Worm (Caenorhabditis elegans) whole organism, L4 larva: ENCODE results near the gene srh-74.

Experiments used
- F26F4.8 ChIP-seq: fragments of 200-800 bp; sonication (Bioruptor generic); conservative IDR thresholded peaks from 2 replicates; pipeline ENCODE4 v1.3.6; 2022; ENCODE audit warnings: missing genetic modification characterization, missing compliant biosample characterization
- F37D6.2 ChIP-seq: sonication (generic microtip); optimal IDR thresholded peaks from 2 replicates; lab custom pipeline; 2016; ENCODE audit warnings: mild to moderate bottlenecking, missing genetic modification characterization, missing compliant biosample characterization
- Y105C5A.15 ChIP-seq: fragments of 200-800 bp; sonication (Bioruptor generic); IDR thresholded peaks from 2 replicates; pipeline ENCODE4 v1.3.6; 2022; ENCODE audit warnings: missing genetic modification characterization, missing compliant biosample characterization
- ZK337.2 ChIP-seq: fragments of 200-800 bp; sonication (Bioruptor generic); IDR thresholded peaks from 2 replicates; pipeline ENCODE4 v1.3.6; 2022; ENCODE audit warnings: missing genetic modification reagents, missing genetic modification characterization, missing compliant biosample characterization
- aha-1 ChIP-seq: fragments of 150-350 bp; peaks from one replicate; lab custom pipeline; 2014; ENCODE audit warnings: missing biosample characterization, missing genetic modification characterization
- ama-1 ChIP-seq: fragments of 150-350 bp; optimal IDR thresholded peaks from 2 replicates; lab custom pipeline; 2014; ENCODE audit warnings: inconsistent platforms, mixed read lengths
- arid-1 ChIP-seq: fragments of 200-800 bp; sonication (Bioruptor generic); conservative IDR thresholded peaks from 2 replicates; pipeline ENCODE4 v1.3.6; 2022; ENCODE audit warnings: missing genetic modification reagents, missing genetic modification characterization, missing compliant biosample characterization
- ceh-28 ChIP-seq: fragments of 150-350 bp; optimal IDR thresholded peaks from 2 replicates; lab custom pipeline; 2014; ENCODE audit warnings: missing biosample characterization, missing genetic modification reagents, missing genetic modification characterization
- ceh-32 ChIP-seq: sonication (generic microtip); optimal IDR thresholded peaks from 2 replicates; lab custom pipeline; 2016; ENCODE audit warnings: mild to moderate bottlenecking, missing genetic modification characterization, missing compliant biosample characterization; ENCODE audit not compliant: poor library complexity
- ceh-44 ChIP-seq: fragments of 200-800 bp; sonication (Bioruptor generic); IDR thresholded peaks from 2 replicates; pipeline ENCODE4 v1.3.6; 2022; ENCODE audit warnings: missing genetic modification reagents, missing genetic modification characterization, missing compliant biosample characterization
- ceh-62 ChIP-seq: sonication (generic microtip); optimal IDR thresholded peaks from 2 replicates; lab custom pipeline; 2017; ENCODE audit warnings: missing biosample characterization, missing genetic modification characterization
- cey-2 ChIP-seq: sonication (generic microtip); optimal IDR thresholded peaks from 3 replicates; lab custom pipeline; 2017; ENCODE audit warnings: missing genetic modification characterization, mild to moderate bottlenecking, missing compliant biosample characterization, antibody characterized with exemption, borderline replicate concordance; ENCODE audit not compliant: insufficient read depth
- daf-12 ChIP-seq: fragments of 150-350 bp; optimal IDR thresholded peaks from 2 replicates; lab custom pipeline; 2014; ENCODE audit warnings: missing biosample characterization, missing genetic modification reagents, missing genetic modification characterization
- dmd-9 ChIP-seq: fragments of 200-800 bp; sonication (Bioruptor generic); IDR thresholded peaks from 2 replicates; pipeline ENCODE4 v1.3.6; 2022; ENCODE audit warnings: missing genetic modification reagents, missing genetic modification characterization, missing compliant biosample characterization
- dve-1 ChIP-seq: sonication (generic microtip); optimal IDR thresholded peaks from 2 replicates; lab custom pipeline; 2017; ENCODE audit warnings: antibody characterized with exemption, mild to moderate bottlenecking, missing genetic modification characterization, missing compliant biosample characterization; ENCODE audit not compliant: insufficient read depth
- egl-43 ChIP-seq: fragments of 200-800 bp; sonication (Bioruptor generic); IDR thresholded peaks from 2 replicates; pipeline ENCODE4 v1.3.6; 2022; ENCODE audit warnings: missing genetic modification reagents, missing genetic modification characterization, missing compliant biosample characterization
- gei-8 ChIP-seq: fragments of 200-800 bp; sonication (Bioruptor generic); optimal IDR thresholded peaks from 2 replicates; lab custom pipeline; 2018; ENCODE audit warnings: mild to moderate bottlenecking, missing genetic modification characterization, missing compliant biosample characterization
- hlh-11 ChIP-seq: fragments of 200-800 bp; sonication (Bioruptor generic); optimal IDR thresholded peaks from 2 replicates; lab custom pipeline; 2018; ENCODE audit warnings: mild to moderate bottlenecking, missing genetic modification characterization, missing compliant biosample characterization
- hmg-1.1 ChIP-seq: fragments of 200-800 bp; sonication (Bioruptor generic); IDR thresholded peaks from 2 replicates; pipeline ENCODE4 v1.3.6; 2022; ENCODE audit warnings: missing genetic modification reagents, missing genetic modification characterization, missing compliant biosample characterization
- lin-13 ChIP-seq: fragments of 150-350 bp; optimal IDR thresholded peaks from 2 replicates; lab custom pipeline; 2014; ENCODE audit warnings: missing biosample characterization, missing genetic modification reagents, missing genetic modification characterization
- lir-3 ChIP-seq: sonication (generic microtip); optimal IDR thresholded peaks from 2 replicates; lab custom pipeline; 2016; ENCODE audit warnings: mild to moderate bottlenecking, missing genetic modification characterization, missing compliant biosample characterization
- madf-5 ChIP-seq, 2 experiments: fragments of 200-800 bp; sonication (Bioruptor generic); IDR thresholded peaks; 2 replicates each; pipeline ENCODE4 v1.3.6; 2022; ENCODE audit warnings: missing compliant biosample characterization in 2 of 2, missing genetic modification characterization in 2 of 2
- madf-9 ChIP-seq: fragments of 200-800 bp; sonication (Bioruptor generic); conservative IDR thresholded peaks from 2 replicates; pipeline ENCODE4 v1.3.6; 2022; ENCODE audit warnings: missing genetic modification reagents, missing genetic modification characterization, missing compliant biosample characterization
- mdt-29 ChIP-seq: fragments of 200-800 bp; sonication (Bioruptor generic); IDR thresholded peaks from 2 replicates; pipeline ENCODE4 v1.3.6; 2022; ENCODE audit warnings: missing genetic modification reagents, missing genetic modification characterization, missing compliant biosample characterization
- mxl-2 ChIP-seq: fragments of 200-800 bp; sonication (Bioruptor generic); conservative IDR thresholded peaks from 2 replicates; pipeline ENCODE4 v1.3.6; 2022; ENCODE audit warnings: missing genetic modification reagents, missing genetic modification characterization, missing compliant biosample characterization
- nhr-111 ChIP-seq: fragments of 200-800 bp; sonication (Bioruptor generic); optimal IDR thresholded peaks from 2 replicates; lab custom pipeline; 2018; ENCODE audit warnings: mild to moderate bottlenecking, missing genetic modification characterization, missing compliant biosample characterization
- nhr-237 ChIP-seq: sonication (generic microtip); optimal IDR thresholded peaks from 2 replicates; lab custom pipeline; 2017; ENCODE audit warnings: missing biosample characterization, missing genetic modification characterization
- nhr-25 ChIP-seq: sonication (generic microtip); optimal IDR thresholded peaks from 2 replicates; lab custom pipeline; 2017; ENCODE audit warnings: missing genetic modification characterization, mild to moderate bottlenecking, missing compliant biosample characterization, antibody characterized with exemption, moderate library complexity, borderline replicate concordance; ENCODE audit not compliant: insufficient read depth
- nhr-28 ChIP-seq: fragments of 150-350 bp; optimal IDR thresholded peaks from 2 replicates; lab custom pipeline; 2014; ENCODE audit warnings: missing biosample characterization, missing genetic modification characterization
- nhr-42 ChIP-seq: fragments of 200-800 bp; sonication (Bioruptor generic); IDR thresholded peaks from 2 replicates; pipeline ENCODE4 v1.3.6; 2022; ENCODE audit warnings: missing genetic modification characterization, missing compliant biosample characterization
- nhr-48 ChIP-seq: sonication (generic microtip); optimal IDR thresholded peaks from 2 replicates; lab custom pipeline; 2016; ENCODE audit warnings: mild to moderate bottlenecking, missing genetic modification characterization, missing compliant biosample characterization
- nhr-77 ChIP-seq: fragments of 150-350 bp; optimal IDR thresholded peaks from 2 replicates; lab custom pipeline; 2014; ENCODE audit warnings: missing biosample characterization, missing genetic modification characterization
- php-3 ChIP-seq: fragments of 200-800 bp; sonication (Bioruptor generic); IDR thresholded peaks from 2 replicates; pipeline ENCODE4 v1.3.6; 2022; ENCODE audit warnings: missing genetic modification reagents, missing genetic modification characterization, missing compliant biosample characterization
- pqm-1 ChIP-seq: sonication (generic microtip); optimal IDR thresholded peaks from 2 replicates; lab custom pipeline; 2017; ENCODE audit warnings: missing biosample characterization, missing genetic modification characterization
- saeg-2 ChIP-seq: fragments of 200-800 bp; sonication (Bioruptor generic); IDR thresholded peaks from 2 replicates; pipeline ENCODE4 v1.3.6; 2022; ENCODE audit warnings: missing genetic modification reagents, missing genetic modification characterization, missing compliant biosample characterization
- sdz-12 ChIP-seq: fragments of 200-800 bp; sonication (Bioruptor generic); optimal IDR thresholded peaks from 2 replicates; lab custom pipeline; 2018; ENCODE audit warnings: mild to moderate bottlenecking, missing genetic modification characterization, missing compliant biosample characterization
- skn-1 ChIP-seq: fragments of 150-350 bp; optimal IDR thresholded peaks from 2 replicates; lab custom pipeline; 2014; ENCODE audit warnings: missing biosample characterization, missing genetic modification characterization
- snpc-1.2 ChIP-seq: fragments of 200-800 bp; sonication (Bioruptor generic); IDR thresholded peaks from 2 replicates; pipeline ENCODE4 v1.3.6; 2022; ENCODE audit warnings: missing genetic modification reagents, missing genetic modification characterization, missing compliant biosample characterization
- spr-3 ChIP-seq: fragments of 200-800 bp; sonication (Bioruptor generic); optimal IDR thresholded peaks from 2 replicates; lab custom pipeline; 2018; ENCODE audit warnings: mild to moderate bottlenecking, missing genetic modification characterization, missing compliant biosample characterization
- tra-1 ChIP-seq: fragments of 200-800 bp; sonication (Bioruptor generic); IDR thresholded peaks from 2 replicates; pipeline ENCODE4 v1.3.6; 2022; ENCODE audit warnings: missing genetic modification reagents, missing genetic modification characterization, missing compliant biosample characterization
- unc-39 ChIP-seq: sonication (generic microtip); optimal IDR thresholded peaks from 2 replicates; lab custom pipeline; 2017; ENCODE audit warnings: missing biosample characterization, missing genetic modification characterization
- unc-62 ChIP-seq, 3 experiments: fragments of 150-350 bp in 1 of 3; sonication (generic microtip); optimal IDR thresholded peaks in 2 of 3; peaks in 1 of 3; 1 replicate in 1 of 3; 2 replicates in 2 of 3; lab custom pipeline; 2014 to 2017; ENCODE audit warnings: missing biosample characterization in 3 of 3, missing genetic modification characterization in 3 of 3, missing genetic modification reagents in 3 of 3, missing genotype in 1 of 3
- vab-7 ChIP-seq: fragments of 200-800 bp; sonication (Bioruptor generic); IDR thresholded peaks from 2 replicates; pipeline ENCODE4 v1.3.6; 2022; ENCODE audit warnings: missing genetic modification reagents, missing genetic modification characterization, missing compliant biosample characterization
- zag-1 ChIP-seq: fragments of 150-350 bp; optimal IDR thresholded peaks from 2 replicates; lab custom pipeline; 2014; ENCODE audit warnings: missing biosample characterization, missing genetic modification characterization
- zfp-3 ChIP-seq: fragments of 200-800 bp; sonication (Bioruptor generic); conservative IDR thresholded peaks from 2 replicates; pipeline ENCODE4 v1.3.6; 2022; ENCODE audit warnings: missing genetic modification reagents, missing genetic modification characterization, missing compliant biosample characterization

Gene srh-74

ce11 chrV:11000650-11001049 lies 47.9 kb downstream of the srh-74 start, which contains the start of gene isy-1 (continued):
- no peak for TF ChIP-seq dve-1 (tag; lab: Kevin White, UChicago)
- TF ChIP-seq nhr-25 (tag; lab: Kevin White, UChicago): no peak
- no peak for TF ChIP-seq dmd-9 (GFP tag; lab: Robert Waterston, UW)
- no peak for TF ChIP-seq ama-1 (lab: Kevin White, UChicago)
- TF ChIP-seq lir-3 (tag; lab: Kevin White, UChicago): no peak
- no peak for TF ChIP-seq ZK337.2 (GFP tag; lab: Robert Waterston, UW)
- TF ChIP-seq spr-3 (GFP tag; lab: Kevin White, UChicago): no peak
- TF ChIP-seq ceh-44 (GFP tag; lab: Robert Waterston, UW): no peak
- TF ChIP-seq saeg-2 (GFP tag; lab: Robert Waterston, UW): no peak
- no peak for TF ChIP-seq nhr-42
- TF ChIP-seq mxl-2 (GFP tag; lab: Robert Waterston, UW): no peak
- peak; percentile 60 for TF ChIP-seq nhr-77 (tag; lab: Kevin White, UChicago)
- no peak for TF ChIP-seq madf-5 (GFP tag; IDR thresholded peaks at IDR 0.05; lab: Robert Waterston, UW)
- no peak for TF ChIP-seq snpc-1.2 (GFP tag; lab: Robert Waterston, UW)
- TF ChIP-seq Y105C5A.15 (GFP tag; lab: Robert Waterston, UW): no peak
- no peak for TF ChIP-seq arid-1 (GFP tag; lab: Robert Waterston, UW)
- TF ChIP-seq ceh-32 (tag; lab: Kevin White, UChicago): no peak
- TF ChIP-seq zag-1 (tag; lab: Kevin White, UChicago): no peak
- no peak for TF ChIP-seq daf-12 (tag; lab: Kevin White, UChicago)
- no peak for TF ChIP-seq mdt-29 (GFP tag; lab: Robert Waterston, UW)
- no peak for TF ChIP-seq vab-7 (GFP tag; lab: Robert Waterston, UW)
- no peak for TF ChIP-seq hlh-11 (tag; lab: Kevin White, UChicago)
- no peak for TF ChIP-seq nhr-48
- TF ChIP-seq madf-9 (GFP tag; lab: Robert Waterston, UW): no peak
- TF ChIP-seq php-3 (GFP tag; lab: Robert Waterston, UW): no peak
- TF ChIP-seq lin-13 (GFP tag; lab: Kevin White, UChicago): no peak
- TF ChIP-seq hmg-1.1 (GFP tag; lab: Robert Waterston, UW): 0 out of 2 replicates have a peak, but pooled peaks have one; percentile 18
- no peak for TF ChIP-seq gei-8
- no peak for TF ChIP-seq unc-39 (tag; lab: Kevin White, UChicago)
- TF ChIP-seq, all 104 proteins: peak for 15

ce11 chrV:10998797-10999196 lies 49.8 kb downstream of the srh-74 start, which contains the start of gene F53B7.7:
Gene F53B7.7 (plus strand): TSS chrV:10999097.
- no peak for TF ChIP-seq sdz-12 (GFP tag; lab: Kevin White, UChicago)
- TF ChIP-seq F37D6.2 (tag; lab: Kevin White, UChicago): no peak
- TF ChIP-seq unc-62 (GFP tag; optimal IDR thresholded peaks at IDR 0.05 in 1 of 2; lab: Kevin White, UChicago): no peak
- TF ChIP-seq unc-62 (tag; optimal IDR thresholded peaks at IDR 0.05; lab: Kevin White, UChicago): no peak
- TF ChIP-seq lir-3 (tag; lab: Kevin White, UChicago): no peak
- no peak for TF ChIP-seq ceh-62 (tag; lab: Kevin White, UChicago)
- TF ChIP-seq ceh-28 (tag; lab: Kevin White, UChicago): no peak
- no peak for TF ChIP-seq pqm-1 (tag; lab: Kevin White, UChicago)
- no peak for TF ChIP-seq aha-1
- no peak for TF ChIP-seq nhr-25 (tag; lab: Kevin White, UChicago)
- TF ChIP-seq skn-1: no peak
- TF ChIP-seq F26F4.8 (GFP tag; lab: Robert Waterston, UW): no peak
- TF ChIP-seq nhr-111 (GFP tag; lab: Kevin White, UChicago): no peak
- no peak for TF ChIP-seq tra-1 (GFP tag; lab: Robert Waterston, UW)
- TF ChIP-seq nhr-237 (tag; lab: Kevin White, UChicago): no peak
- no peak for TF ChIP-seq cey-2 (tag; lab: Kevin White, UChicago)
- no peak for TF ChIP-seq egl-43
- TF ChIP-seq nhr-28 (tag; lab: Kevin White, UChicago): no peak
- TF ChIP-seq zfp-3: no peak
